Worm (Caenorhabditis elegans) whole organism, mixed stage, embryonic: ENCODE data around the gene C07A9.10.

Source experiments
- M03D4.4 ChIP-seq: sonication (generic microtip); optimal IDR thresholded peaks from 2 replicates; lab custom pipeline; 2017; ENCODE audit warnings: mild to moderate bottlenecking, missing genetic modification characterization, missing compliant biosample characterization
- bed-3 ChIP-seq: fragments of 200-800 bp; sonication (Bioruptor generic); optimal IDR thresholded peaks from 3 replicates; lab custom pipeline; 2018; ENCODE audit warnings: mild to moderate bottlenecking, missing genetic modification characterization, moderate library complexity, missing compliant biosample characterization
- blmp-1 ChIP-seq: fragments of 150-350 bp; optimal IDR thresholded peaks from 2 replicates; lab custom pipeline; 2014; ENCODE audit warnings: missing biosample characterization, missing genetic modification characterization
- ceh-39 ChIP-seq: fragments of 150-350 bp; optimal IDR thresholded peaks from 2 replicates; lab custom pipeline; 2014; ENCODE audit warnings: missing biosample characterization, missing genetic modification characterization
- ceh-43 ChIP-seq: fragments of 200-800 bp; sonication (Bioruptor generic); optimal IDR thresholded peaks from 2 replicates; lab custom pipeline; 2018; ENCODE audit warnings: mild to moderate bottlenecking, missing genetic modification characterization, moderate library complexity, missing compliant biosample characterization
- ceh-83 ChIP-seq: fragments of 200-800 bp; sonication (Bioruptor generic); optimal IDR thresholded peaks from 2 replicates; lab custom pipeline; 2018; ENCODE audit warnings: mild to moderate bottlenecking, missing genetic modification characterization, missing compliant biosample characterization
- ces-1 ChIP-seq: fragments of 150-350 bp; optimal IDR thresholded peaks from 2 replicates; lab custom pipeline; 2014; ENCODE audit warnings: missing biosample characterization, missing genetic modification reagents, missing genetic modification characterization
- cnd-1 ChIP-seq: fragments of 200-800 bp; sonication (Bioruptor generic); optimal IDR thresholded peaks from 2 replicates; lab custom pipeline; 2018; ENCODE audit warnings: mild to moderate bottlenecking, missing genetic modification characterization, missing compliant biosample characterization
- drap-1 ChIP-seq: fragments of 200-800 bp; sonication (Bioruptor generic); optimal IDR thresholded peaks from 3 replicates; lab custom pipeline; 2018; ENCODE audit warnings: mild to moderate bottlenecking, missing genetic modification characterization, missing compliant biosample characterization
- elt-1 ChIP-seq: sonication (generic microtip); optimal IDR thresholded peaks from 2 replicates; lab custom pipeline; 2017; ENCODE audit warnings: missing genetic modification characterization, mild to moderate bottlenecking, missing compliant biosample characterization, antibody characterized with exemption, moderate library complexity, borderline replicate concordance; ENCODE audit not compliant: insufficient read depth
- elt-3 ChIP-seq: fragments of 150-350 bp; optimal IDR thresholded peaks from 2 replicates; lab custom pipeline; 2014; ENCODE audit warnings: missing biosample characterization, missing genetic modification characterization
- flh-1 ChIP-seq: fragments of 200-800 bp; sonication (Bioruptor generic); optimal IDR thresholded peaks from 2 replicates; lab custom pipeline; 2018; ENCODE audit warnings: mild to moderate bottlenecking, missing genetic modification characterization, moderate library complexity, missing compliant biosample characterization
- ham-2 ChIP-seq: fragments of 200-800 bp; sonication (Bioruptor generic); optimal IDR thresholded peaks from 2 replicates; lab custom pipeline; 2018; ENCODE audit warnings: mild to moderate bottlenecking, missing genetic modification characterization, missing compliant biosample characterization
- hlh-1 ChIP-seq: fragments of 150-350 bp; optimal IDR thresholded peaks from 2 replicates; lab custom pipeline; 2014; ENCODE audit warnings: missing biosample characterization, missing genetic modification reagents, missing genetic modification characterization
- lin-13 ChIP-seq: fragments of 150-350 bp; optimal IDR thresholded peaks from 2 replicates; lab custom pipeline; 2014; ENCODE audit warnings: missing biosample characterization, missing genetic modification characterization
- lin-32 ChIP-seq: fragments of 200-800 bp; sonication (Bioruptor generic); optimal IDR thresholded peaks from 2 replicates; lab custom pipeline; 2018; ENCODE audit warnings: mild to moderate bottlenecking, missing genetic modification characterization, missing compliant biosample characterization
- lsy-2 ChIP-seq: fragments of 150-350 bp; optimal IDR thresholded peaks from 2 replicates; lab custom pipeline; 2014; ENCODE audit warnings: missing biosample characterization, missing genetic modification characterization
- mab-5 ChIP-seq: fragments of 150-350 bp; optimal IDR thresholded peaks from 2 replicates; lab custom pipeline; 2014; ENCODE audit warnings: missing biosample characterization, missing genetic modification characterization
- mep-1 ChIP-seq: fragments of 150-350 bp; optimal IDR thresholded peaks from 2 replicates; lab custom pipeline; 2017; ENCODE audit warnings: missing biosample characterization, missing genetic modification reagents, missing genetic modification characterization, inconsistent platforms
- mls-2 ChIP-seq: sonication (generic microtip); optimal IDR thresholded peaks from 2 replicates; lab custom pipeline; 2016; ENCODE audit warnings: mild to moderate bottlenecking, missing genetic modification characterization, moderate library complexity, missing compliant biosample characterization
- nhr-12 ChIP-seq: fragments of 150-350 bp; optimal IDR thresholded peaks from 2 replicates; lab custom pipeline; 2014; ENCODE audit warnings: missing biosample characterization, missing genetic modification characterization
- nhr-2 ChIP-seq: fragments of 150-350 bp; optimal IDR thresholded peaks from 2 replicates; lab custom pipeline; 2014; ENCODE audit warnings: missing biosample characterization, missing genetic modification characterization
- nhr-237 ChIP-seq: fragments of 150-350 bp; optimal IDR thresholded peaks from 2 replicates; lab custom pipeline; 2014; ENCODE audit warnings: missing biosample characterization, missing genetic modification characterization
- nhr-28 ChIP-seq: fragments of 150-350 bp; optimal IDR thresholded peaks from 2 replicates; lab custom pipeline; 2014; ENCODE audit warnings: missing biosample characterization, missing genetic modification characterization
- nhr-76 ChIP-seq: sonication (generic microtip); optimal IDR thresholded peaks from 2 replicates; lab custom pipeline; 2017; ENCODE audit warnings: missing biosample characterization, missing genetic modification characterization
- pha-4 ChIP-seq: fragments of 150-350 bp; optimal IDR thresholded peaks from 2 replicates; lab custom pipeline; 2018; ENCODE audit warnings: missing biosample characterization, missing genetic modification reagents, missing genetic modification characterization
- sem-2 ChIP-seq: fragments of 200-800 bp; sonication (Bioruptor generic); optimal IDR thresholded peaks from 2 replicates; lab custom pipeline; 2018; ENCODE audit warnings: mild to moderate bottlenecking, missing genetic modification characterization, missing compliant biosample characterization
- snpc-4 ChIP-seq: fragments of 150-350 bp; optimal IDR thresholded peaks from 2 replicates; lab custom pipeline; 2014; ENCODE audit warnings: missing biosample characterization, missing genetic modification characterization
- sptf-1 ChIP-seq: sonication (generic microtip); optimal IDR thresholded peaks from 2 replicates; lab custom pipeline; 2017; ENCODE audit warnings: mild to moderate bottlenecking, missing genetic modification characterization, moderate library complexity, missing compliant biosample characterization
- tbx-8 ChIP-seq: fragments of 200-800 bp; sonication (Bioruptor generic); optimal IDR thresholded peaks from 2 replicates; lab custom pipeline; 2018; ENCODE audit warnings: mild to moderate bottlenecking, missing genetic modification characterization, moderate library complexity, missing compliant biosample characterization
- unc-120 ChIP-seq: sonication (generic microtip); optimal IDR thresholded peaks from 2 replicates; lab custom pipeline; 2017; ENCODE audit warnings: missing genetic modification characterization, missing compliant biosample characterization; ENCODE audit not compliant: poor library complexity, severe bottlenecking
- unc-39 ChIP-seq: fragments of 150-350 bp; optimal IDR thresholded peaks from 2 replicates; lab custom pipeline; 2014; ENCODE audit warnings: missing biosample characterization, missing genetic modification characterization
- unc-62 ChIP-seq: fragments of 150-350 bp; optimal IDR thresholded peaks from 2 replicates; lab custom pipeline; 2014; ENCODE audit warnings: missing biosample characterization, missing genetic modification reagents, missing genetic modification characterization
- zip-8 ChIP-seq: fragments of 150-350 bp; optimal IDR thresholded peaks from 2 replicates; lab custom pipeline; 2014; ENCODE audit warnings: missing biosample characterization, missing genetic modification characterization
- ztf-11 ChIP-seq: fragments of 150-350 bp; optimal IDR thresholded peaks from 2 replicates; lab custom pipeline; 2014; ENCODE audit warnings: missing biosample characterization, missing genetic modification characterization

The C07A9.10 gene

ce11 chrIII:9711163-9711562 is 25.3 kb upstream of the C07A9.10 start:
- no peak for TF ChIP-seq lsy-2 (tag; lab: Kevin White, UChicago)
- no peak for TF ChIP-seq M03D4.4 (tag; lab: Kevin White, UChicago)
- no peak for TF ChIP-seq flh-1 (GFP tag; lab: Kevin White, UChicago)
- no peak for TF ChIP-seq ceh-43 (GFP tag; lab: Kevin White, UChicago)
- TF ChIP-seq unc-62 (GFP tag; lab: Kevin White, UChicago), result no peak
- TF ChIP-seq lin-13 (tag; lab: Kevin White, UChicago), result no peak
- TF ChIP-seq ham-2 (GFP tag; lab: Kevin White, UChicago), result no peak
- TF ChIP-seq, all 35 proteins: peak for 0

- no peak for TF ChIP-seq ceh-43 (GFP tag; lab: Kevin White, UChicago)
- peak; percentile 32 for TF ChIP-seq unc-120 (tag; lab: Kevin White, UChicago)
- TF ChIP-seq pha-4 (tag; lab: Kevin White, UChicago), result no peak
- TF ChIP-seq ztf-11 (tag; lab: Kevin White, UChicago), result no peak
- TF ChIP-seq ceh-39 (tag; lab: Kevin White, UChicago), result no peak
- peak; percentile 56 for TF ChIP-seq ham-2 (GFP tag; lab: Kevin White, UChicago)
- no peak for TF ChIP-seq drap-1 (GFP tag; lab: Kevin White, UChicago)
- TF ChIP-seq lsy-2 (tag; lab: Kevin White, UChicago), result no peak
- TF ChIP-seq lin-32 (GFP tag; lab: Kevin White, UChicago), result no peak
- peak; percentile 40 for TF ChIP-seq zip-8
- no peak for TF ChIP-seq nhr-28
- no peak for TF ChIP-seq blmp-1
- TF ChIP-seq nhr-2 (tag; lab: Kevin White, UChicago), result peak; percentile 61
- TF ChIP-seq, all 35 proteins: peak for 4
Observed at ce11 chrIII:9705157-9705905, 19.5 kb upstream of the C07A9.10 start.

ce11 chrIII:9704606-9704938 is 18.7 kb upstream of the C07A9.10 start:
- TF ChIP-seq zip-8 (no peak), unc-62 (GFP tag; lab: Kevin White, UChicago) (no peak), snpc-4 (no peak), lin-13 (tag; lab: Kevin White, UChicago) (no peak), nhr-12 (tag; lab: Kevin White, UChicago) (no peak), nhr-2 (tag; lab: Kevin White, UChicago) (no peak), ztf-11 (tag; lab: Kevin White, UChicago) (no peak), bed-3 (no peak), unc-120 (tag; lab: Kevin White, UChicago) (no peak), sptf-1 (tag; lab: Kevin White, UChicago) (no peak), unc-39 (tag; lab: Kevin White, UChicago) (no peak)

- TF ChIP-seq lsy-2 (tag; lab: Kevin White, UChicago) (no peak), bed-3 (no peak), flh-1 (GFP tag; lab: Kevin White, UChicago) (no peak), ceh-39 (tag; lab: Kevin White, UChicago) (no peak), sptf-1 (tag; lab: Kevin White, UChicago) (peak; percentile 31), sem-2 (GFP tag; lab: Kevin White, UChicago) (peak; percentile 27), unc-120 (tag; lab: Kevin White, UChicago) (peak; percentile 54), mab-5 (no peak), M03D4.4 (tag; lab: Kevin White, UChicago) (peak; percentile 26), nhr-12 (tag; lab: Kevin White, UChicago) (no peak), elt-3 (tag; lab: Kevin White, UChicago) (no peak), ham-2 (GFP tag; lab: Kevin White, UChicago) (peak; percentile 10), mep-1 (no peak), nhr-28 (no peak), cnd-1 (tag; lab: Kevin White, UChicago) (no peak), unc-62 (GFP tag; lab: Kevin White, UChicago) (no peak), tbx-8 (GFP tag; lab: Kevin White, UChicago) (no peak), nhr-2 (tag; lab: Kevin White, UChicago) (no peak), hlh-1 (tag; lab: Kevin White, UChicago) (peak; percentile 54), drap-1 (GFP tag; lab: Kevin White, UChicago) (peak; percentile 9), nhr-76 (tag; lab: Kevin White, UChicago) (no peak), mls-2 (no peak), pha-4 (tag; lab: Kevin White, UChicago) (no peak), blmp-1 (no peak), elt-1 (no peak), nhr-237 (tag; lab: Kevin White, UChicago) (no peak), lin-13 (tag; lab: Kevin White, UChicago) (peak; percentile 36), ceh-83 (GFP tag; lab: Kevin White, UChicago) (no peak), ces-1 (GFP tag; lab: Kevin White, UChicago) (peak; percentile 80), zip-8 (peak; percentile 81), ceh-43 (GFP tag; lab: Kevin White, UChicago) (no peak), snpc-4 (no peak), lin-32 (GFP tag; lab: Kevin White, UChicago) (no peak), unc-39 (tag; lab: Kevin White, UChicago) (no peak), ztf-11 (tag; lab: Kevin White, UChicago) (no peak)
Observed at ce11 chrIII:9703747-9704605, 18.1 kb upstream of the C07A9.10 start.
